Fruit fly (Drosophila melanogaster): ENCODE measurements around the gene CG13901.
A peak's percentile ranks its signal among the peaks of the same experiment; 100 is the strongest.

CG13901 gene

dm6 chr3L:852267-852666 lies 14.6 kb upstream of the CG13901 start (continued):
- no peak for TF ChIP-seq Eip74EF (GFP tag; optimal IDR thresholded peaks at IDR 0.05)
- TF ChIP-seq B-H1 (GFP tag; IDR thresholded peaks at IDR 0.05): no peak
- TF ChIP-seq CG14860 (GFP tag; IDR thresholded peaks at IDR 0.05; ENCODE audit: partially characterized antibody): no peak
- no peak for TF ChIP-seq esg (GFP tag; conservative IDR thresholded peaks at IDR 0.05)
- TF ChIP-seq Six4 (GFP tag; optimal IDR thresholded peaks at IDR 0.05): no peak
- no peak for TF ChIP-seq run (tag; optimal IDR thresholded peaks at IDR 0.05)
- no peak for TF ChIP-seq cas (GFP tag; IDR thresholded peaks at IDR 0.05)
- TF ChIP-seq row (GFP tag; IDR thresholded peaks at IDR 0.05): no peak
- no peak for TF ChIP-seq al (GFP tag; IDR thresholded peaks at IDR 0.05)
- no peak for TF ChIP-seq CG13775 (GFP tag; optimal IDR thresholded peaks at IDR 0.05)
- peak; percentile 88 for TF ChIP-seq exex (tag; optimal IDR thresholded peaks at IDR 0.05)
- no peak for TF ChIP-seq CG8290 (GFP tag; optimal IDR thresholded peaks at IDR 0.05)
- peak in 1 of 2 experiments; percentile 15 for TF ChIP-seq CG8290 (tag; optimal IDR thresholded peaks at IDR 0.05)
- TF ChIP-seq CG8388 (GFP tag; optimal IDR thresholded peaks at IDR 0.05): no peak

dm6 chr3L:851061-851460 lies 13.4 kb upstream of the CG13901 start, which contains the start of gene Dci:
TSS of gene Dci (plus strand) at chr3L:851346.
- TF ChIP-seq CG8089 (GFP tag; optimal IDR thresholded peaks at IDR 0.05): peak; percentile 60
- TF ChIP-seq Hand (GFP tag; optimal IDR thresholded peaks at IDR 0.05): no peak
- TF ChIP-seq CG15269 (tag; optimal IDR thresholded peaks at IDR 0.05): no peak
- TF ChIP-seq Sry-δ (GFP tag; optimal IDR thresholded peaks at IDR 0.05): peak; percentile 74
- peak; percentile 74; the same call in 2 of the 3 replicates for TF ChIP-seq CG14860 (GFP tag; IDR thresholded peaks at IDR 0.05; ENCODE audit: partially characterized antibody)
- TF ChIP-seq scrt (GFP tag; optimal IDR thresholded peaks at IDR 0.05): no peak
- TF ChIP-seq zfh1 (GFP tag; IDR thresholded peaks at IDR 0.05): peak; percentile 54; the same call in 2 of the 3 replicates
- TF ChIP-seq Antp (GFP tag; optimal IDR thresholded peaks at IDR 0.05): peak; percentile 65
- peak; percentile 59 for TF ChIP-seq CG2116 (GFP tag; optimal IDR thresholded peaks at IDR 0.05)
- TF ChIP-seq ranshi (GFP tag; IDR thresholded peaks at IDR 0.05): peak; percentile 49; the same call in 1 of the 2 replicates
- no peak for TF ChIP-seq pita (GFP tag; optimal IDR thresholded peaks at IDR 0.05)
- TF ChIP-seq CG4404 (GFP tag; IDR thresholded peaks at IDR 0.05): no peak
- TF ChIP-seq NC2α (GFP tag; optimal IDR thresholded peaks at IDR 0.05): no peak
- peak; percentile 87 for TF ChIP-seq Aef1 (GFP tag; IDR thresholded peaks at IDR 0.05)
- TF ChIP-seq pnt (GFP tag; optimal IDR thresholded peaks at IDR 0.05): peak; percentile 62
- peak; percentile 58 for TF ChIP-seq CG8924 (tag; optimal IDR thresholded peaks at IDR 0.05)
- TF ChIP-seq D19A (tag; optimal IDR thresholded peaks at IDR 0.05): no peak
- peak; percentile 52; the same call in 1 of the 3 replicates for TF ChIP-seq H15 (GFP tag; IDR thresholded peaks at IDR 0.05)
- peak; percentile 29 for TF ChIP-seq CG17186 (GFP tag; optimal IDR thresholded peaks at IDR 0.05)
- TF ChIP-seq CG13424 (tag; optimal IDR thresholded peaks at IDR 0.05): peak; percentile 68
- TF ChIP-seq Six4 (GFP tag; optimal IDR thresholded peaks at IDR 0.05): peak; percentile 12
- no peak for TF ChIP-seq Lim3 (GFP tag; IDR thresholded peaks at IDR 0.05)
- TF ChIP-seq CG9437 (GFP tag; optimal IDR thresholded peaks at IDR 0.05): peak; percentile 19
- TF ChIP-seq Drgx (GFP tag; IDR thresholded peaks at IDR 0.05): no peak
- peak; percentile 89 for TF ChIP-seq ken (GFP tag; IDR thresholded peaks at IDR 0.05)
- TF ChIP-seq phol (tag; optimal IDR thresholded peaks at IDR 0.05): peak; percentile 66
- TF ChIP-seq ap (GFP tag; IDR thresholded peaks at IDR 0.05): peak; percentile 58
- peak; percentile 71 for TF ChIP-seq CHES-1-like (GFP tag; optimal IDR thresholded peaks at IDR 0.05)
- no peak for TF ChIP-seq CG5180 (GFP tag; optimal IDR thresholded peaks at IDR 0.05)
- peak; percentile 89 for TF ChIP-seq mam (GFP tag; optimal IDR thresholded peaks at IDR 0.05)
- TF ChIP-seq pho (GFP tag; optimal IDR thresholded peaks at IDR 0.05): peak; percentile 47
- peak; percentile 59 for TF ChIP-seq pzg (GFP tag; optimal IDR thresholded peaks at IDR 0.05)
- peak; percentile 63 for TF ChIP-seq hkb (optimal IDR thresholded peaks at IDR 0.05)
- peak; percentile 74 for TF ChIP-seq hkb (GFP tag; IDR thresholded peaks at IDR 0.05)
- TF ChIP-seq CG12104 (GFP tag; optimal IDR thresholded peaks at IDR 0.05): peak; percentile 48
- TF ChIP-seq Dref (GFP tag; IDR thresholded peaks at IDR 0.05): peak; percentile 47
- peak; percentile 72 for TF ChIP-seq CG12155 (GFP tag; optimal IDR thresholded peaks at IDR 0.05)
- TF ChIP-seq CG2199 (GFP tag; IDR thresholded peaks at IDR 0.05): 0 out of 3 replicates have a peak, but pooled peaks have one; percentile 73
- peak; percentile 10; the same call in 1 of the 2 replicates for TF ChIP-seq ro (GFP tag; IDR thresholded peaks at IDR 0.05)

Data from whole organism, embryonic.